Fruit fly (Drosophila melanogaster) whole organism, embryonic: Measurements from ENCODE around the gene raptor.
A peak's percentile ranks its signal among the peaks of the same experiment; 100 is the strongest.

Source experiments
- ATbp ChIP-seq: fragments of 200-800 bp; sonication (Bioruptor generic); optimal IDR thresholded peaks from 2 replicates; lab custom pipeline; 2017; ENCODE audit warnings: missing biosample characterization, mild to moderate bottlenecking, missing genetic modification characterization, missing genetic modification reagents
- Antp ChIP-seq: fragments of 200-800 bp; sonication (Bioruptor generic); optimal IDR thresholded peaks from 3 replicates; lab custom pipeline; 2016; ENCODE audit warnings: missing biosample characterization, missing genetic modification characterization
- BtbVII ChIP-seq: fragments of 200-800 bp; sonication (Bioruptor generic); optimal IDR thresholded peaks from 3 replicates; lab custom pipeline; 2017; ENCODE audit warnings: missing biosample characterization, mild to moderate bottlenecking, missing genetic modification characterization
- CG1024 ChIP-seq: fragments of 200-800 bp; sonication (Bioruptor generic); IDR thresholded peaks from 2 replicates; pipeline ENCODE4 v1.3.6; 2022; ENCODE audit warnings: missing biosample characterization, missing genetic modification characterization
- CG10959 ChIP-seq: fragments of 200-800 bp; sonication (Bioruptor generic); IDR thresholded peaks from 2 replicates; pipeline ENCODE4 v1.3.6; 2022; ENCODE audit warnings: missing biosample characterization, missing genetic modification characterization
- CG10979 ChIP-seq: fragments of 200-800 bp; sonication (Bioruptor generic); optimal IDR thresholded peaks from 2 replicates; lab custom pipeline; 2018; ENCODE audit warnings: missing biosample characterization, mild to moderate bottlenecking, missing genetic modification characterization, moderate library complexity
- CG11247 ChIP-seq: fragments of 200-800 bp; sonication (Bioruptor generic); IDR thresholded peaks from 2 replicates; pipeline ENCODE4 v1.3.6; 2022; ENCODE audit warnings: missing biosample characterization, missing genetic modification characterization
- CG11398 ChIP-seq: fragments of 200-800 bp; sonication (Bioruptor generic); optimal IDR thresholded peaks from 2 replicates; lab custom pipeline; 2016; ENCODE audit warnings: missing biosample characterization, missing genetic modification characterization
- CG12155 ChIP-seq: fragments of 200-800 bp; sonication (Bioruptor generic); optimal IDR thresholded peaks from 3 replicates; lab custom pipeline; 2016; ENCODE audit warnings: missing biosample characterization, missing genetic modification characterization
- CG16779 ChIP-seq: fragments of 200-800 bp; sonication (Bioruptor generic); IDR thresholded peaks from 2 replicates; pipeline ENCODE4 v1.3.6; 2022; ENCODE audit warnings: missing biosample characterization, missing genetic modification characterization
- CG16863 ChIP-seq: fragments of 200-800 bp; sonication (Bioruptor generic); optimal IDR thresholded peaks from 3 replicates; lab custom pipeline; 2016; ENCODE audit warnings: missing biosample characterization, missing genetic modification characterization
- CG17359 ChIP-seq: fragments of 200-800 bp; sonication (Bioruptor generic); optimal IDR thresholded peaks from 3 replicates; lab custom pipeline; 2018; ENCODE audit warnings: missing biosample characterization, mild to moderate bottlenecking, missing genetic modification characterization, moderate library complexity
- CG17361 ChIP-seq: fragments of 200-800 bp; sonication (Bioruptor generic); IDR thresholded peaks from 3 replicates; pipeline ENCODE4 v1.3.6; 2022; ENCODE audit warnings: missing biosample characterization, missing genetic modification characterization
- CG18599 ChIP-seq: fragments of 200-800 bp; sonication (Bioruptor generic); optimal IDR thresholded peaks from 3 replicates; lab custom pipeline; 2017; ENCODE audit warnings: missing biosample characterization, missing genetic modification characterization, mild to moderate bottlenecking, moderate library complexity, missing genetic modification reagents
- CG2875 ChIP-seq: fragments of 200-800 bp; sonication (Bioruptor generic); optimal IDR thresholded peaks from 2 replicates; lab custom pipeline; 2017; ENCODE audit warnings: missing biosample characterization, mild to moderate bottlenecking, missing genetic modification characterization, missing genetic modification reagents
- CG2889 ChIP-seq: fragments of 200-800 bp; sonication (Bioruptor generic); IDR thresholded peaks from 3 replicates; pipeline ENCODE4 v1.3.6; 2022; ENCODE audit warnings: missing biosample characterization, missing genetic modification characterization
- CG33557 ChIP-seq: fragments of 200-800 bp; sonication (Bioruptor generic); optimal IDR thresholded peaks from 2 replicates; lab custom pipeline; 2019; ENCODE audit warnings: missing biosample characterization, mild to moderate bottlenecking, missing genetic modification characterization, moderate library complexity
- CG43689 ChIP-seq: fragments of 200-800 bp; sonication (Bioruptor generic); IDR thresholded peaks from 2 replicates; pipeline ENCODE4 v1.3.6; 2022; ENCODE audit warnings: missing biosample characterization, missing genetic modification characterization
- CG5245 ChIP-seq: fragments of 200-800 bp; sonication (Bioruptor generic); optimal IDR thresholded peaks from 3 replicates; lab custom pipeline; 2016; ENCODE audit warnings: missing biosample characterization, missing genetic modification characterization
- CG6272 ChIP-seq: fragments of 200-800 bp; sonication (Bioruptor generic); IDR thresholded peaks from 2 replicates; pipeline ENCODE4 v1.3.6; 2022; ENCODE audit warnings: missing biosample characterization, missing genetic modification characterization
- CG7839 ChIP-seq: fragments of 200-800 bp; sonication (Bioruptor generic); optimal IDR thresholded peaks from 3 replicates; lab custom pipeline; 2018; ENCODE audit warnings: missing biosample characterization, mild to moderate bottlenecking, missing genetic modification characterization, moderate library complexity
- CG9932 ChIP-seq: fragments of 200-800 bp; sonication (Bioruptor generic); IDR thresholded peaks from 2 replicates; pipeline ENCODE4 v1.3.6; 2022; ENCODE audit warnings: missing biosample characterization, missing genetic modification characterization
- Deaf1 ChIP-seq: fragments of 200-800 bp; optimal IDR thresholded peaks from 3 replicates; lab custom pipeline; 2019; ENCODE audit warnings: missing biosample characterization, mild to moderate bottlenecking, missing genetic modification characterization, moderate library complexity
- Doc3 ChIP-seq: fragments of 200-800 bp; sonication (Bioruptor generic); IDR thresholded peaks from 3 replicates; pipeline ENCODE4 v1.3.6; 2022; ENCODE audit warnings: missing biosample characterization, missing genetic modification characterization; ENCODE audit not compliant: partially characterized antibody
- NfI ChIP-seq: fragments of 200-800 bp; sonication (Bioruptor generic); optimal IDR thresholded peaks from 3 replicates; lab custom pipeline; 2018; ENCODE audit warnings: missing biosample characterization, mild to moderate bottlenecking, missing genetic modification characterization, moderate library complexity
- Rfx ChIP-seq: fragments of 200-800 bp; sonication (Bioruptor generic); IDR thresholded peaks from 2 replicates; pipeline ENCODE4 v1.3.6; 2022; ENCODE audit warnings: missing biosample characterization, missing genetic modification characterization
- Spps ChIP-seq: fragments of 200-800 bp; sonication (Bioruptor generic); optimal IDR thresholded peaks from 2 replicates; lab custom pipeline; 2018; ENCODE audit warnings: missing biosample characterization, mild to moderate bottlenecking, missing genetic modification characterization
- Sry-δ ChIP-seq: fragments of 200-800 bp; sonication (Bioruptor generic); optimal IDR thresholded peaks from 2 replicates; lab custom pipeline; 2016; ENCODE audit warnings: missing biosample characterization, missing genetic modification characterization
- Ssrp ChIP-seq: fragments of 200-800 bp; sonication (Bioruptor generic); optimal IDR thresholded peaks from 2 replicates; lab custom pipeline; 2018; ENCODE audit warnings: missing biosample characterization, mild to moderate bottlenecking, missing genetic modification characterization, moderate library complexity
- ap ChIP-seq: fragments of 200-800 bp; sonication (Bioruptor generic); IDR thresholded peaks from 2 replicates; pipeline ENCODE4 v1.3.6; 2022; ENCODE audit warnings: missing biosample characterization, missing genetic modification characterization
- bsh ChIP-seq, 2 experiments: fragments of 200-800 bp; sonication (Bioruptor generic); optimal IDR thresholded peaks; 2 replicates each; lab custom pipeline; 2017 to 2018; ENCODE audit warnings: mild to moderate bottlenecking in 2 of 2, missing biosample characterization in 2 of 2, missing genetic modification characterization in 2 of 2, moderate library complexity in 1 of 2
- ci ChIP-seq: fragments of 200-800 bp; sonication (Bioruptor generic); IDR thresholded peaks from 3 replicates; pipeline ENCODE4 v1.3.6; 2022; ENCODE audit warnings: missing biosample characterization, missing genetic modification characterization
- dimm ChIP-seq: fragments of 200-800 bp; sonication (Bioruptor generic); IDR thresholded peaks from 2 replicates; pipeline ENCODE4 v1.3.6; 2022; ENCODE audit warnings: missing biosample characterization, missing genetic modification characterization
- dpn ChIP-seq, 2 experiments: fragments of 200-800 bp; sonication (Bioruptor generic); optimal IDR thresholded peaks; 3 replicates each; lab custom pipeline; 2016; ENCODE audit warnings: missing biosample characterization in 2 of 2, missing genetic modification characterization in 2 of 2
- emc ChIP-seq: fragments of 200-800 bp; sonication (Bioruptor generic); optimal IDR thresholded peaks from 2 replicates; lab custom pipeline; 2016; ENCODE audit warnings: missing biosample characterization, missing genetic modification characterization
- grn ChIP-seq: fragments of 200-800 bp; sonication (Bioruptor generic); optimal IDR thresholded peaks from 3 replicates; lab custom pipeline; 2017; ENCODE audit warnings: missing biosample characterization, missing genetic modification characterization
- her ChIP-seq: fragments of 200-800 bp; sonication (Bioruptor generic); optimal IDR thresholded peaks from 2 replicates; lab custom pipeline; 2016; ENCODE audit warnings: missing biosample characterization, missing genetic modification characterization
- lab ChIP-seq: fragments of 200-800 bp; sonication (Bioruptor generic); optimal IDR thresholded peaks from 3 replicates; lab custom pipeline; 2017; ENCODE audit warnings: missing biosample characterization, missing genetic modification characterization, mild to moderate bottlenecking, moderate library complexity, missing genetic modification reagents
- luna ChIP-seq: fragments of 200-800 bp; sonication (Bioruptor generic); optimal IDR thresholded peaks from 2 replicates; lab custom pipeline; 2016; ENCODE audit warnings: missing biosample characterization, missing genetic modification characterization
- org-1 ChIP-seq: fragments of 200-800 bp; sonication (Bioruptor generic); optimal IDR thresholded peaks from 2 replicates; lab custom pipeline; 2017; ENCODE audit warnings: missing biosample characterization, missing genetic modification characterization
- prd ChIP-seq, 3 experiments: fragments of >200 bp in 2 of 3; fragments of 200-800 bp in 1 of 3; sonication (Bioruptor generic) in 1 of 3; optimal IDR thresholded peaks in 2 of 3; IDR thresholded peaks in 1 of 3; 2 replicates in 2 of 3; 3 replicates in 1 of 3; pipeline versions ENCODE4 v1.3.6 to Lab custom; 2017 to 2022; ENCODE audit warnings: missing biosample characterization in 1 of 3, missing genetic modification characterization in 1 of 3
- pum ChIP-seq: fragments of 200-800 bp; sonication (Bioruptor generic); optimal IDR thresholded peaks from 2 replicates; lab custom pipeline; 2016; ENCODE audit warnings: missing biosample characterization, missing genetic modification characterization
- rib ChIP-seq: fragments of 200-800 bp; sonication (Bioruptor generic); IDR thresholded peaks from 2 replicates; pipeline ENCODE4 v1.3.6; 2022; ENCODE audit warnings: missing biosample characterization, missing genetic modification characterization
- schlank ChIP-seq: fragments of 200-800 bp; sonication (Bioruptor generic); optimal IDR thresholded peaks from 2 replicates; lab custom pipeline; 2018; ENCODE audit warnings: missing biosample characterization, mild to moderate bottlenecking, missing genetic modification characterization
- shn ChIP-seq: fragments of 200-800 bp; sonication (Bioruptor generic); optimal IDR thresholded peaks from 3 replicates; lab custom pipeline; 2016; ENCODE audit warnings: missing biosample characterization, missing genetic modification characterization
- stc ChIP-seq: fragments of 200-800 bp; sonication (Bioruptor generic); IDR thresholded peaks from 2 replicates; pipeline ENCODE4 v1.3.6; 2022; ENCODE audit warnings: missing biosample characterization, missing genetic modification characterization
- ttk ChIP-seq: fragments of 200-800 bp; sonication (Bioruptor generic); IDR thresholded peaks from 2 replicates; pipeline ENCODE4 v2.1.2; 2022; ENCODE audit warnings: missing biosample characterization, missing genetic modification characterization
- tx ChIP-seq: fragments of 200-800 bp; sonication (Bioruptor generic); optimal IDR thresholded peaks from 2 replicates; lab custom pipeline; 2016; ENCODE audit warnings: missing biosample characterization, missing genetic modification characterization
- z ChIP-seq: fragments of 200-800 bp; sonication (Bioruptor generic); IDR thresholded peaks from 3 replicates; pipeline ENCODE4 v1.3.6; 2022; ENCODE audit warnings: missing biosample characterization, missing genetic modification characterization

The raptor gene

DNA sequence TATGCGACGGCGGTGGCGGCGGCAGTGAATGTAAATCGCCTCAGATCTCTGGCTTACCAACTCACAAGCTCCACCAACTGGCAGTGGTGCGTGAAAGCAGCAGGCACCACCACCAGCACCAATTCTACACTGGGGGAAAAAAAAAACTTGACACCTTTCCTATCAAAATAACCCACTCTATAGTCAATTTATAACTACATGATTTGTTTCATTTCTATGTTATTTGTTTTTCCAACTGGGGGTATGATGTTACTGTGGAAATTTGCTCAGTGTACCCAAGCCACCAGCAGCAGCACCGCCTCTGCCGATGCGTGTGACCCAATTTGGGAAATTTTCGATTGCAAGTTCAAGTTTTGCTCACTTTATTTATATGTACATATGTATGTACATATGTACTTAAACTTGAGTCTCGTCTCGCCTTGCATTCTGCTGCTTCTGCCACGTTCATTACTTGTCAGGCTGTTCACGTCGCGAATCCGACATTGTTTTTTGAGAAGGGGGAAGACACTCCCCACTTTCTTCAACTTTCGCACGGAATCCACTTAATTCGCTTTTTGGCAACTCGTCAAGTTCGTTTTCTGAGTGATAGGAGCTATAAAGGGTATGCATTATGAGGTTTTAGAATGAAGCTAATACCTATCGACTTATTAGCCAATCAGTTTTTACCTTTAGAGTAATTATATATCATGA is 30.7 kb downstream of the raptor start (continued):
- TF ChIP-seq CG11247 (no peak), ap (GFP tag; lab: Robert Waterston, UW) (0 out of 2 replicates have a peak, but pooled peaks have one; percentile 7), z (GFP tag; lab: Robert Waterston, UW) (no peak), Deaf1 (tag; lab: Kevin White, UChicago) (no peak), rib (no peak), CG10979 (tag; lab: Kevin White, UChicago) (peak; percentile 36), her (no peak), CG9932 (GFP tag; lab: Robert Waterston, UW) (no peak), CG43689 (GFP tag; lab: Robert Waterston, UW) (no peak), CG33557 (GFP tag; lab: Kevin White, UChicago) (no peak), dpn (GFP tag; optimal IDR thresholded peaks at IDR 0.05; lab: Kevin White, UChicago) (peak in 1 of 2 experiments; percentile 21), grn (GFP tag; lab: Kevin White, UChicago) (no peak), CG16863 (GFP tag; lab: Kevin White, UChicago) (peak; percentile 0), Antp (GFP tag; lab: Kevin White, UChicago) (peak; percentile 16), prd (optimal IDR thresholded peaks at IDR 0.05; lab: Kevin White, UChicago) (no peak), prd (GFP tag; IDR thresholded peaks at IDR 0.05; lab: Robert Waterston, UW) (peak; percentile 64; the same call in 2 of the 3 replicates), Rfx (GFP tag; lab: Robert Waterston, UW) (no peak), CG11398 (no peak), NfI (no peak), CG2889 (GFP tag; lab: Robert Waterston, UW) (no peak), schlank (no peak), ttk (peak; percentile 51), CG12155 (GFP tag; lab: Kevin White, UChicago) (no peak), tx (GFP tag; lab: Kevin White, UChicago) (no peak), Doc3 (no peak), luna (GFP tag; lab: Kevin White, UChicago) (no peak), stc (GFP tag; lab: Robert Waterston, UW) (peak; percentile 49; the same call in 1 of the 2 replicates), CG2875 (GFP tag; lab: Kevin White, UChicago) (no peak), shn (GFP tag; lab: Kevin White, UChicago) (no peak), org-1 (GFP tag; lab: Kevin White, UChicago) (no peak), emc (GFP tag; lab: Kevin White, UChicago) (no peak), ATbp (GFP tag; lab: Kevin White, UChicago) (peak; percentile 49), CG18599 (GFP tag; lab: Kevin White, UChicago) (no peak), CG6272 (GFP tag; lab: Robert Waterston, UW) (no peak), CG17359 (tag; lab: Kevin White, UChicago) (peak; percentile 62), lab (GFP tag; lab: Kevin White, UChicago) (peak; percentile 1), bsh (GFP tag; optimal IDR thresholded peaks at IDR 0.05; lab: Kevin White, UChicago) (peak in 1 of 2 experiments; percentile 48), dimm (GFP tag; lab: Robert Waterston, UW) (peak; percentile 42; the same call in 1 of the 2 replicates), ci (peak; percentile 70; the same call in 2 of the 3 replicates), CG5245 (GFP tag; lab: Kevin White, UChicago) (peak; percentile 27), CG7839 (tag; lab: Kevin White, UChicago) (peak; percentile 30), CG16779 (no peak), Sry-δ (GFP tag; lab: Kevin White, UChicago) (no peak), CG1024 (GFP tag; lab: Robert Waterston, UW) (0 out of 2 replicates have a peak, but pooled peaks have one; percentile 18), pum (GFP tag; lab: Kevin White, UChicago) (peak; percentile 3), BtbVII (GFP tag; lab: Kevin White, UChicago) (no peak), CG10959 (GFP tag; lab: Robert Waterston, UW) (0 out of 2 replicates have a peak, but pooled peaks have one; percentile 13), CG17361 (0 out of 3 replicates have a peak, but pooled peaks have one; percentile 16), Spps (no peak), Ssrp (tag; lab: Kevin White, UChicago) (peak; percentile 21)
